Fruit fly (Drosophila melanogaster): Measurements from ENCODE around the gene Cdk5alpha.
A peak's percentile ranks its signal among the peaks of the same experiment; 100 is the strongest.

Cdk5alpha gene

dm6 chr2L:10322176-10322575 is 11.4 kb upstream of the Cdk5alpha start, which contains the start of gene CG4995:
Gene CG4995 (plus strand): TSS chr2L:10322476.
- TF ChIP-seq Hnf4 (GFP tag; optimal IDR thresholded peaks at IDR 0.05) (no peak), rgr (GFP tag; optimal IDR thresholded peaks at IDR 0.05) (no peak), dmrt93B (GFP tag; optimal IDR thresholded peaks at IDR 0.05) (no peak), dl (GFP tag; optimal IDR thresholded peaks at IDR 0.05; ENCODE audit: insufficient read depth in 1 of 2, partially characterized antibody in 2 of 2) (no peak), ey (GFP tag; optimal IDR thresholded peaks at IDR 0.05) (no peak), HLH106 (tag; optimal IDR thresholded peaks at IDR 0.05) (no peak), Hr78 (GFP tag; optimal IDR thresholded peaks at IDR 0.05) (no peak), GATAd (GFP tag; optimal IDR thresholded peaks at IDR 0.05) (no peak), Abd-B (GFP tag; optimal IDR thresholded peaks at IDR 0.05) (no peak), jim (GFP tag; optimal IDR thresholded peaks at IDR 0.05) (no peak), br (GFP tag; optimal IDR thresholded peaks at IDR 0.05) (no peak), OdsH (GFP tag; optimal IDR thresholded peaks at IDR 0.05) (no peak), CG32264 (GFP tag; optimal IDR thresholded peaks at IDR 0.05) (no peak), CrebA (GFP tag; optimal IDR thresholded peaks at IDR 0.05; ENCODE audit: borderline replicate concordance) (no peak), woc (GFP tag; optimal IDR thresholded peaks at IDR 0.05) (no peak)

- TF ChIP-seq Rel (GFP tag; optimal IDR thresholded peaks at IDR 0.05), result peak; percentile 21
- no peak for TF ChIP-seq Rel (tag; optimal IDR thresholded peaks at IDR 0.05)
- TF ChIP-seq br (GFP tag; optimal IDR thresholded peaks at IDR 0.05), result no peak
Measured at dm6 chr2L:10321612-10322011, 10.9 kb upstream of the Cdk5alpha start.

- TF ChIP-seq Rel (GFP tag; optimal IDR thresholded peaks at IDR 0.05) (no peak), Rel (tag; optimal IDR thresholded peaks at IDR 0.05) (peak; percentile 69), ey (GFP tag; optimal IDR thresholded peaks at IDR 0.05) (no peak), dl (GFP tag; optimal IDR thresholded peaks at IDR 0.05; ENCODE audit: insufficient read depth in 1 of 2, partially characterized antibody in 2 of 2) (no peak), woc (GFP tag; optimal IDR thresholded peaks at IDR 0.05) (peak; percentile 10), brk (GFP tag; optimal IDR thresholded peaks at IDR 0.05) (peak; percentile 10), h (GFP tag; optimal IDR thresholded peaks at IDR 0.05) (peak; percentile 11), Hnf4 (GFP tag; optimal IDR thresholded peaks at IDR 0.05) (no peak)
Measured at dm6 chr2L:10321036-10321583, 10.4 kb upstream of the Cdk5alpha start.

- TF ChIP-seq CG32264 (GFP tag; optimal IDR thresholded peaks at IDR 0.05), result no peak
- TF ChIP-seq sv (GFP tag; optimal IDR thresholded peaks at IDR 0.05), result no peak
- no peak for TF ChIP-seq brk (GFP tag; optimal IDR thresholded peaks at IDR 0.05)
- TF ChIP-seq Hr78 (GFP tag; optimal IDR thresholded peaks at IDR 0.05), result no peak
- TF ChIP-seq lola (GFP tag; optimal IDR thresholded peaks at IDR 0.05), result no peak
- TF ChIP-seq tai (GFP tag; optimal IDR thresholded peaks at IDR 0.05), result no peak
- no peak for TF ChIP-seq fru (GFP tag; optimal IDR thresholded peaks at IDR 0.05)
- TF ChIP-seq usp (GFP tag; optimal IDR thresholded peaks at IDR 0.05), result no peak
- TF ChIP-seq Rel (GFP tag; optimal IDR thresholded peaks at IDR 0.05), result no peak
- TF ChIP-seq Rel (tag; optimal IDR thresholded peaks at IDR 0.05), result no peak
- TF ChIP-seq Sp1 (GFP tag; optimal IDR thresholded peaks at IDR 0.05), result no peak
- TF ChIP-seq Jra (GFP tag; optimal IDR thresholded peaks at IDR 0.05), result no peak
- no peak for TF ChIP-seq Dfd (GFP tag; optimal IDR thresholded peaks at IDR 0.05)
- TF ChIP-seq woc (GFP tag; optimal IDR thresholded peaks at IDR 0.05), result no peak
- no peak for TF ChIP-seq OdsH (GFP tag; optimal IDR thresholded peaks at IDR 0.05)
- TF ChIP-seq foxo (GFP tag; optimal IDR thresholded peaks at IDR 0.05), result no peak
- TF ChIP-seq psq (GFP tag; optimal IDR thresholded peaks at IDR 0.05), result no peak
- no peak for TF ChIP-seq dsf (GFP tag; optimal IDR thresholded peaks at IDR 0.05; ENCODE audit: borderline replicate concordance)
Measured at dm6 chr2L:10320174-10320775, 9.5 kb upstream of the Cdk5alpha start.

dm6 chr2L:10315888-10316287 is 5.1 kb upstream of the Cdk5alpha start:
- TF ChIP-seq sage (GFP tag; optimal IDR thresholded peaks at IDR 0.05), result no peak

Measured in whole organism, wandering third instar larva.